Worm (Caenorhabditis elegans) whole organism, young adult: ENCODE results near the gene nhr-158.

Experiments
- Y79H2A.3 ChIP-seq: fragments of 200-800 bp; sonication (Bioruptor generic); conservative IDR thresholded peaks from 2 replicates; pipeline ENCODE4 v1.3.6; 2022; ENCODE audit warnings: missing genetic modification reagents, missing genetic modification characterization, missing compliant biosample characterization
- lin-54 ChIP-seq: fragments of 200-800 bp; sonication (Bioruptor generic); optimal IDR thresholded peaks from 2 replicates; lab custom pipeline; 2018; ENCODE audit warnings: mild to moderate bottlenecking, missing genetic modification characterization, missing compliant biosample characterization
- nfya-1 ChIP-seq: sonication (generic microtip); optimal IDR thresholded peaks from 2 replicates; lab custom pipeline; 2017; ENCODE audit warnings: antibody characterized with exemption, missing compliant biosample characterization, missing genetic modification characterization, borderline replicate concordance; ENCODE audit not compliant: insufficient read depth
- sdz-38 ChIP-seq: sonication (generic microtip); optimal IDR thresholded peaks from 2 replicates; lab custom pipeline; 2016; ENCODE audit warnings: missing genotype, missing genetic modification characterization, missing compliant biosample characterization
- somi-1 ChIP-seq: fragments of 200-800 bp; sonication (Bioruptor generic); optimal IDR thresholded peaks from 2 replicates; lab custom pipeline; 2018; ENCODE audit warnings: mild to moderate bottlenecking, missing genetic modification characterization, missing compliant biosample characterization
- unc-62 ChIP-seq: fragments of 150-350 bp; optimal IDR thresholded peaks from 2 replicates; lab custom pipeline; 2014; ENCODE audit warnings: missing biosample characterization, missing genetic modification reagents, missing genetic modification characterization
- ztf-18 ChIP-seq: sonication (generic microtip); optimal IDR thresholded peaks from 2 replicates; lab custom pipeline; 2016; ENCODE audit warnings: missing genotype, mild to moderate bottlenecking, missing genetic modification characterization, missing compliant biosample characterization

DNA sequence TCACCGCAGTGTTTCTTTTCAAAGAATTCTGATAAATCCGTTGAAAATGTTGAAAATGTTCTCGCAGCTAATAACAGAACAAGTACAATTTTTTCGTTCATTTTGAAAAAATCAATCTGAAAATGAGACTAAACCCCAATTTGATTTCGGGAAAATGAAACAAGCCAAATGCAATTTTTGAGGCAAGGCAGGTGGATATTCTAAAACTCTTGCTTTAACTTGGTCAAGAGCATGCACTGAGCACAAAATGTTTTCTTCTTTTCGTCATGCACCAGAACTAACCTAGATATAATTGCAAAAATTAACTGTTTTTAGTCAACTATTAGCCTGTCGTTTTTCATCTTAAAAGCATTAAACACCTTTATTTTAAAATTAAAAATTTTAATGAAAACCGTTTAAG lies 26.1 kb upstream of the nhr-158 start, which contains the start of gene irld-22:
- TF ChIP-seq Y79H2A.3 (GFP tag; lab: Robert Waterston, UW) (no peak), sdz-38 (tag; lab: Kevin White, UChicago) (no peak), unc-62 (GFP tag; lab: Kevin White, UChicago) (no peak), ztf-18 (tag; lab: Kevin White, UChicago) (no peak), nfya-1 (tag; lab: Kevin White, UChicago) (no peak), somi-1 (no peak), lin-54 (GFP tag; lab: Kevin White, UChicago) (no peak)
